Worm (Caenorhabditis elegans) whole organism, late embryonic: ENCODE results near the gene jmjd-5.

Experiments
- C08G9.2 ChIP-seq: sonication (generic microtip); optimal IDR thresholded peaks from 2 replicates; lab custom pipeline; 2016; ENCODE audit warnings: mild to moderate bottlenecking, missing genetic modification characterization, moderate library complexity, missing compliant biosample characterization
- F13H6.1 ChIP-seq: sonication (generic microtip); optimal IDR thresholded peaks from 2 replicates; lab custom pipeline; 2016; ENCODE audit warnings: missing genetic modification characterization, missing compliant biosample characterization
- K02D7.2 ChIP-seq: sonication (generic microtip); optimal IDR thresholded peaks from 2 replicates; lab custom pipeline; 2017; ENCODE audit warnings: mild to moderate bottlenecking, missing genetic modification characterization, missing compliant biosample characterization
- T23F11.4 ChIP-seq: fragments of 200-800 bp; sonication (Bioruptor generic); optimal IDR thresholded peaks from 2 replicates; lab custom pipeline; 2018; ENCODE audit warnings: mild to moderate bottlenecking, missing genetic modification characterization, missing compliant biosample characterization
- ama-1 ChIP-seq: fragments of 150-350 bp; optimal IDR thresholded peaks from 2 replicates; lab custom pipeline; 2014
- ceh-14 ChIP-seq: sonication (generic microtip); optimal IDR thresholded peaks from 2 replicates; lab custom pipeline; 2016; ENCODE audit warnings: missing genotype, missing genetic modification characterization, missing compliant biosample characterization
- ceh-2 ChIP-seq: sonication (generic microtip); optimal IDR thresholded peaks from 2 replicates; lab custom pipeline; 2016; ENCODE audit warnings: missing genotype, missing genetic modification characterization, missing compliant biosample characterization
- ceh-24 ChIP-seq: sonication (generic microtip); optimal IDR thresholded peaks from 2 replicates; lab custom pipeline; 2016; ENCODE audit warnings: mild to moderate bottlenecking, missing genetic modification characterization, missing compliant biosample characterization
- ceh-30 ChIP-seq: fragments of 150-350 bp; optimal IDR thresholded peaks from 2 replicates; lab custom pipeline; 2014; ENCODE audit warnings: missing biosample characterization, missing genetic modification characterization
- ceh-31 ChIP-seq: sonication (generic microtip); optimal IDR thresholded peaks from 2 replicates; lab custom pipeline; 2016; ENCODE audit warnings: missing genetic modification characterization, missing compliant biosample characterization
- ceh-34 ChIP-seq: sonication (generic microtip); optimal IDR thresholded peaks from 2 replicates; lab custom pipeline; 2016; ENCODE audit warnings: mild to moderate bottlenecking, missing genetic modification characterization, missing compliant biosample characterization
- ceh-45 ChIP-seq: fragments of 200-800 bp; sonication (Bioruptor generic); IDR thresholded peaks from 2 replicates; pipeline ENCODE4 v1.3.6; 2022; ENCODE audit warnings: missing genetic modification reagents, missing genetic modification characterization, missing compliant biosample characterization
- ceh-6 ChIP-seq: fragments of 200-800 bp; sonication (Bioruptor generic); optimal IDR thresholded peaks from 2 replicates; lab custom pipeline; 2018; ENCODE audit warnings: mild to moderate bottlenecking, missing genetic modification characterization, missing compliant biosample characterization
- ceh-9 ChIP-seq: sonication (generic microtip); optimal IDR thresholded peaks from 2 replicates; lab custom pipeline; 2016; ENCODE audit warnings: mild to moderate bottlenecking, missing genetic modification characterization, inconsistent platforms, missing compliant biosample characterization
- che-1 ChIP-seq: sonication (generic microtip); optimal IDR thresholded peaks from 2 replicates; lab custom pipeline; 2016; ENCODE audit warnings: mild to moderate bottlenecking, missing genetic modification characterization, missing compliant biosample characterization
- elt-2 ChIP-seq: sonication (generic microtip); optimal IDR thresholded peaks from 2 replicates; lab custom pipeline; 2016; ENCODE audit warnings: missing genetic modification reagents, missing genetic modification characterization, missing compliant biosample characterization
- ets-4 ChIP-seq: sonication (generic microtip); optimal IDR thresholded peaks from 2 replicates; lab custom pipeline; 2016; ENCODE audit warnings: missing genetic modification characterization, missing compliant biosample characterization
- eyg-1 ChIP-seq: sonication (generic microtip); optimal IDR thresholded peaks from 2 replicates; lab custom pipeline; 2016; ENCODE audit warnings: missing genotype, missing genetic modification characterization, missing compliant biosample characterization
- fkh-10 ChIP-seq: fragments of 150-350 bp; optimal IDR thresholded peaks from 2 replicates; lab custom pipeline; 2014; ENCODE audit warnings: missing biosample characterization, missing genetic modification reagents, missing genetic modification characterization
- fkh-6 ChIP-seq: sonication (generic microtip); optimal IDR thresholded peaks from 2 replicates; lab custom pipeline; 2016; ENCODE audit warnings: missing genetic modification characterization, missing compliant biosample characterization
- hlh-13 ChIP-seq: fragments of 200-800 bp; sonication (Bioruptor generic); optimal IDR thresholded peaks from 2 replicates; lab custom pipeline; 2018; ENCODE audit warnings: mild to moderate bottlenecking, missing genetic modification characterization, missing compliant biosample characterization
- hlh-15 ChIP-seq: sonication (generic microtip); optimal IDR thresholded peaks from 2 replicates; lab custom pipeline; 2016; ENCODE audit warnings: missing genetic modification characterization, missing compliant biosample characterization
- hlh-30 ChIP-seq: sonication (generic microtip); optimal IDR thresholded peaks from 2 replicates; lab custom pipeline; 2017; ENCODE audit warnings: antibody characterized with exemption, missing genetic modification characterization, missing compliant biosample characterization; ENCODE audit not compliant: insufficient read depth
- hlh-8 ChIP-seq: sonication (generic microtip); optimal IDR thresholded peaks from 2 replicates; lab custom pipeline; 2016; ENCODE audit warnings: missing genotype, missing genetic modification characterization, missing compliant biosample characterization
- lin-11 ChIP-seq: fragments of 200-800 bp; sonication (Bioruptor generic); optimal IDR thresholded peaks from 2 replicates; lab custom pipeline; 2018; ENCODE audit warnings: mild to moderate bottlenecking, missing genetic modification characterization, missing compliant biosample characterization
- mec-3 ChIP-seq: sonication (generic microtip); optimal IDR thresholded peaks from 2 replicates; lab custom pipeline; 2016; ENCODE audit warnings: borderline replicate concordance, missing genetic modification characterization, missing compliant biosample characterization
- npax-4 ChIP-seq: sonication (generic microtip); optimal IDR thresholded peaks from 2 replicates; lab custom pipeline; 2016; ENCODE audit warnings: missing genetic modification characterization, missing compliant biosample characterization
- odd-2 ChIP-seq: sonication (generic microtip); optimal IDR thresholded peaks from 2 replicates; lab custom pipeline; 2017; ENCODE audit warnings: antibody characterized with exemption, mild to moderate bottlenecking, missing genetic modification characterization, missing compliant biosample characterization
- pag-3 ChIP-seq: sonication (generic microtip); optimal IDR thresholded peaks from 2 replicates; lab custom pipeline; 2016; ENCODE audit warnings: missing compliant biosample characterization, missing genetic modification characterization, borderline replicate concordance
- pax-1 ChIP-seq: fragments of 150-350 bp; optimal IDR thresholded peaks from 2 replicates; lab custom pipeline; 2014; ENCODE audit warnings: missing biosample characterization, missing genetic modification characterization
- pqm-1 ChIP-seq: sonication (generic microtip); optimal IDR thresholded peaks from 2 replicates; lab custom pipeline; 2016; ENCODE audit warnings: missing genetic modification characterization, missing compliant biosample characterization
- pros-1 ChIP-seq: fragments of 150-350 bp; optimal IDR thresholded peaks from 2 replicates; lab custom pipeline; 2014; ENCODE audit warnings: missing biosample characterization, missing genetic modification reagents, missing genetic modification characterization
- rnt-1 ChIP-seq: sonication (generic microtip); optimal IDR thresholded peaks from 2 replicates; lab custom pipeline; 2016; ENCODE audit warnings: missing genetic modification characterization, missing compliant biosample characterization
- sdc-2 ChIP-seq: sonication (generic microtip); optimal IDR thresholded peaks from 2 replicates; lab custom pipeline; 2016; ENCODE audit warnings: missing genotype, missing genetic modification characterization, missing compliant biosample characterization
- sox-4 ChIP-seq: sonication (generic microtip); optimal IDR thresholded peaks from 2 replicates; lab custom pipeline; 2017; ENCODE audit warnings: mild to moderate bottlenecking, missing genetic modification characterization, inconsistent platforms, missing compliant biosample characterization
- syd-9 ChIP-seq: sonication (generic microtip); optimal IDR thresholded peaks from 2 replicates; lab custom pipeline; 2016; ENCODE audit warnings: mild to moderate bottlenecking, missing genetic modification characterization, moderate library complexity, missing compliant biosample characterization
- ttx-3 ChIP-seq: sonication (generic microtip); optimal IDR thresholded peaks from 2 replicates; lab custom pipeline; 2016; ENCODE audit warnings: missing genetic modification reagents, missing genetic modification characterization, missing compliant biosample characterization
- unc-3 ChIP-seq, 2 experiments: fragments of 200-800 bp in 1 of 2; sonication (Bioruptor generic) in 1 of 2; sonication (generic microtip) in 1 of 2; conservative IDR thresholded peaks in 1 of 2; optimal IDR thresholded peaks in 1 of 2; 2 replicates each; pipeline versions ENCODE4 v1.3.6 to Lab custom; 2016 to 2022; ENCODE audit warnings: missing compliant biosample characterization in 2 of 2, missing genetic modification characterization in 2 of 2, missing genetic modification reagents in 1 of 2
- unc-42 ChIP-seq: sonication (generic microtip); optimal IDR thresholded peaks from 2 replicates; lab custom pipeline; 2016; ENCODE audit warnings: missing genotype, missing genetic modification characterization, missing compliant biosample characterization
- unc-86 ChIP-seq: sonication (generic microtip); optimal IDR thresholded peaks from 2 replicates; lab custom pipeline; 2016; ENCODE audit warnings: missing genetic modification characterization, missing compliant biosample characterization
- zip-5 ChIP-seq: sonication (generic microtip); optimal IDR thresholded peaks from 2 replicates; lab custom pipeline; 2016; ENCODE audit warnings: missing genetic modification characterization, missing compliant biosample characterization

jmjd-5 gene

DNA sequence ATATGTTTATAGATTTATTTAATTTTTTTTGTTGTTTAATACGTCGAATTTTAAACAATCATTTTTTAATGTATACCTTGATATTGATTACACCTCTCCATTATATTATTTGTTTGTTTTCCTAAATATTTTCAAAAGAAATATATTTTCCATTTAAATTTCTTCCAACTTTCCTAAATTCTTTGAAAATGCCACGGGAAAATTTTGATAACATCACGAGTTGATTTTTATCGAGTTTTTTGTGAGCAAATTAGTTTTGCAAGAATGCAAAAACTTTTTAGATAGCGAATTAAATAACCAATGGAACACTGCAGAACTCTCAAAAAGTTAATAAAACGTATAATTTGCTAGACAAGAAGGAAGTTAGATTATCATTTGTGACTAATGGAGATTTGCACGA is 30.6 kb downstream of the jmjd-5 start, which contains the start of gene srg-42:
Gene srg-42, minus strand, starts transcription at position 101 of the 400 bp plus-strand sequence.
- TF ChIP-seq syd-9 (tag; lab: Kevin White, UChicago), result no peak
- no peak for TF ChIP-seq hlh-8 (tag; lab: Kevin White, UChicago)
- TF ChIP-seq rnt-1 (tag; lab: Kevin White, UChicago), result no peak
- TF ChIP-seq unc-86 (tag; lab: Kevin White, UChicago), result no peak
- TF ChIP-seq zip-5, result no peak

DNA sequence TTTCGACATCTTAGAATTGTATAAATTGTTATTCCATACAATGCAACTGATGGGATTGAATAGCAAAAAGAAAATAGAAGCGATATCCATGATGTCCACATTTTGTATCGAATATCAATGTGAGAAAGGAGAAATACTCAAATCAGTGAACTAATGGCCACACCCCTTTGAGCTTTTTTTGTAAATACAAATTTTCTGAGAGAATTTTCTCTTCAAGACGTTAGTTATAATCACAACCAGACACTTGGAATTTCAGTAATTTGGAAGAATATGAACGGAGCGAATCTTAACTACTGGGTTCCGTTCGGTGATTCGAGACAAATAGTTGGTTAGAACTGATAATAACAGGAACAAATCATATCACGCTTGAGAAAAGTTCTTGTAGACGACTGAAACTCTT is 34.5 kb downstream of the jmjd-5 start, which contains the start of gene srg-41:
Gene srg-41, minus strand, starts transcription at position 101 of the 400 bp plus-strand sequence.
- TF ChIP-seq rnt-1 (tag; lab: Kevin White, UChicago), result no peak
- no peak for TF ChIP-seq K02D7.2 (tag; lab: Kevin White, UChicago)
- TF ChIP-seq pag-3 (tag; lab: Kevin White, UChicago), result no peak
- no peak for TF ChIP-seq lin-11 (tag; lab: Kevin White, UChicago)
- no peak for TF ChIP-seq che-1 (tag; lab: Kevin White, UChicago)

DNA sequence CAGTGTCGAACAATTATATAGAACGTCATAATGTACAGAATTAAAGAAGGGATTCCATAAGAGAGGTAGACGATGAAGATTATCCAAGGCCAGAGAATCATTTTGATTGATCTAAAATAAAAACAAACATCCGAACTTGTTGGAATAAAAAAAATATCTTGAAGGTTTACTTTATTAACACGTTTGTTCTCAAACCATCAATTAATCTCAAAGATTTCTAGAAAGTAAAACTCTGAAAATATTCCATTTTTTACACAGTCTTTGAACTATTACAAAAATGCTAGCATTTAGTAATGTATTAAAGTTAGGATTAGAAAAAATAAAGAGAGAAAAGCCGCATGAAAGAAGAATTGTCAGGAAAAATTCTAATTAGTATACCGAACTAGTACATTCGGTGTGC is 37.2 kb downstream of the jmjd-5 start, which contains the start of gene srg-40:
Gene srg-40, minus strand, starts transcription at position 101 of the 400 bp plus-strand sequence.
- TF ChIP-seq lin-11 (tag; lab: Kevin White, UChicago), result no peak
- TF ChIP-seq elt-2, result no peak
- TF ChIP-seq ceh-34 (tag; lab: Kevin White, UChicago), result no peak
- no peak for TF ChIP-seq fkh-6 (tag; lab: Kevin White, UChicago)
- no peak for TF ChIP-seq K02D7.2 (tag; lab: Kevin White, UChicago)
- TF ChIP-seq hlh-8 (tag; lab: Kevin White, UChicago), result no peak
- TF ChIP-seq ceh-14 (tag; lab: Kevin White, UChicago), result no peak
- no peak for TF ChIP-seq hlh-15
- TF ChIP-seq odd-2 (tag; lab: Kevin White, UChicago), result no peak
- no peak for TF ChIP-seq che-1 (tag; lab: Kevin White, UChicago)
- no peak for TF ChIP-seq C08G9.2
- TF ChIP-seq T23F11.4 (GFP tag; lab: Kevin White, UChicago), result no peak
- TF ChIP-seq sdc-2 (tag; lab: Kevin White, UChicago), result no peak
- no peak for TF ChIP-seq ceh-24

DNA sequence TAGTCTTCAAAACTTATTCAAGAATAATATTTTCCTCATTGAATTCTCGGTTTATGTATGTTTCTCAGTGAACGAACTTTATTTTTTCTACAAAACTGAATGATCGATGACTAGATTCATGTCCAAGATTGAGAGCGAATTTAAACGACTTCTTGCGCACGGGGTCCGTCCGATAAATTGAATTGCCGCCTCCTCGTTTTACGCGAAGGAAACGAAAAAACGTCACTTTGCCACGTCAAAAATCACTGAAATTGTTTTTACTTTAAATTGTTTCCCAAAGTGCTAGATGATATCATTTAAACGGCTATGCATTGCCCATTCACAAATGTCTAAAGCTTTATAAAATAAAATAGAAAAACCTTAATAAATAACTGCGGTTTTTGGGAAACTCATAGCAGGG is 40.4 kb downstream of the jmjd-5 start:
- TF ChIP-seq unc-42 (tag; lab: Kevin White, UChicago) (peak; percentile 42), ceh-45 (no peak), T23F11.4 (GFP tag; lab: Kevin White, UChicago) (no peak), ceh-6 (no peak), pqm-1 (no peak)
- TF ChIP-seq, all 69 proteins: peak for 1

DNA sequence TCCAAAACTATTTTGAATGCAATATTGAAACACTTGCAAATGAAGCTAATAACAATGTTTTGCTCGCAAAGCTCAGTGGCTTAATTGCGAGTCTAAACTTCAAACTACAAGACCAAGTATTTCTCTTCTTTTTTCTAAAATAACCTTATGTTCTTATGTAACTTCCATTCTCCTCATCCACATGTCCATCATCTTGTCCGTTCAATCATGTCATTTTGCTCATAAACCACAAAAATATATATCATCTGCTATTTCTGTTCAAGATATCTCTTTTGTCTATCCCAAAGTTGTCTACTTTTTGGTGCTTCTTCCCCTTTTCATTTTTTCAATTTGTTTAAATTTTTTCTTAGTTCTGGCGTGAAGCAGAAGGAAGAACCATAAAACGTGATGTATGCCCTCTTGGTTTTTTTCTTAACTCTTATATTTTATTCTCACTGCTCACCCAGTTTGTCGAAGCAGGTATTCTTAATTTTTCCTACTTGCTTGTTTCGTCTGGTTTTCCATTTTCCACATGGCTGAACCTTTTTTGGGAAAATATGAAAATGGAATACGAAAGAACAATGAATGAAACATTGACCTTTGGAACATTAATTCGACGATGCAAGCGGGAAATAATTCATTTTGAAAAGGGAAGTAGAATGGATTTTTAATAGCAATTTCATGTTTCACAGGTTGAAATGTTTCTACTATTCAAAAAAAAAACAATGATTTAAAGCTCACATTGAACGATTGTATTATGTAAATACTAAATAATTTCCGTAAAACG is 43.5 kb downstream of the jmjd-5 start:
- TF ChIP-seq che-1 (tag; lab: Kevin White, UChicago) (no peak), unc-3 (GFP tag; conservative IDR thresholded peaks at IDR 0.05; lab: Robert Waterston, UW) (no peak), unc-3 (tag; optimal IDR thresholded peaks at IDR 0.05; lab: Kevin White, UChicago) (no peak), ceh-31 (no peak), ceh-9 (no peak), ets-4 (tag; lab: Kevin White, UChicago) (no peak), ama-1 (lab: Kevin White, UChicago) (no peak), pax-1 (tag; lab: Kevin White, UChicago) (no peak), ttx-3 (tag; lab: Kevin White, UChicago) (no peak)

DNA sequence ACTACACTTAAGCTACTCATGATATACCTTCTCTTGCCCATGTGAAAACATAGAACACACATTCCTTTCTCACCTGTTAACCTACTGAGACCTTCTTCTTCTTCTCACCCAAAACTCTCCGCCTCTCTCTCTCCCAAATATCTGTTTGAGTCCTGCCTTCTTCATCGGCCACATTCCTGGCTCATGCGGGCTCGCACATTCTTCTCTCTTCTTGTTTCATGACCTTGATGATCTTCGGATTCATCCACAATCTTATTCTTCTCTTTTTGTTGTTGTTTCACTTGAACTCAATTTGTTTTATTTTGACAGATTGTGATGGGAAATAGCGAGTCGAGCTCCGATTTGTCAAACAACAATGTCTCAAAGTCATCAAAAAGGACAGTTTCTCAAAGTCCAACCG is 44.6 kb downstream of the jmjd-5 start, which contains the start of gene T19C4.5:
Gene T19C4.5, plus strand, starts transcription at position 308 of the 400 bp plus-strand sequence.
- TF ChIP-seq hlh-30, result no peak
- TF ChIP-seq sox-4 (tag; lab: Kevin White, UChicago), result no peak
- TF ChIP-seq ceh-24, result no peak
- no peak for TF ChIP-seq F13H6.1 (tag; lab: Kevin White, UChicago)
- no peak for TF ChIP-seq npax-4 (tag; lab: Kevin White, UChicago)
- TF ChIP-seq pros-1 (tag; lab: Kevin White, UChicago), result no peak
- TF ChIP-seq che-1 (tag; lab: Kevin White, UChicago), result no peak
- no peak for TF ChIP-seq hlh-15
- no peak for TF ChIP-seq ceh-2
- no peak for TF ChIP-seq mec-3 (tag; lab: Kevin White, UChicago)
- TF ChIP-seq rnt-1 (tag; lab: Kevin White, UChicago), result no peak
- no peak for TF ChIP-seq hlh-13
- TF ChIP-seq ceh-30, result no peak
- TF ChIP-seq fkh-10 (GFP tag; lab: Kevin White, UChicago), result no peak
- TF ChIP-seq eyg-1, result no peak
